Fruit fly (Drosophila melanogaster): ENCODE data around the gene Mocs1.

dm6 chr3L:11052760-11053259 lies 17.5 kb upstream of the Mocs1 start:
- TF ChIP-seq bab1 (GFP tag; optimal IDR thresholded peaks at IDR 0.05) (no peak), CG11617 (GFP tag; optimal IDR thresholded peaks at IDR 0.05) (no peak), tj (GFP tag; optimal IDR thresholded peaks at IDR 0.05) (no peak), toe (GFP tag; optimal IDR thresholded peaks at IDR 0.05) (no peak), Hr96 (GFP tag; optimal IDR thresholded peaks at IDR 0.05) (no peak)

Data from whole organism, adult.